Worm (Caenorhabditis elegans): Measurements from ENCODE around the gene ZK84.1.

The ZK84.1 gene

DNA sequence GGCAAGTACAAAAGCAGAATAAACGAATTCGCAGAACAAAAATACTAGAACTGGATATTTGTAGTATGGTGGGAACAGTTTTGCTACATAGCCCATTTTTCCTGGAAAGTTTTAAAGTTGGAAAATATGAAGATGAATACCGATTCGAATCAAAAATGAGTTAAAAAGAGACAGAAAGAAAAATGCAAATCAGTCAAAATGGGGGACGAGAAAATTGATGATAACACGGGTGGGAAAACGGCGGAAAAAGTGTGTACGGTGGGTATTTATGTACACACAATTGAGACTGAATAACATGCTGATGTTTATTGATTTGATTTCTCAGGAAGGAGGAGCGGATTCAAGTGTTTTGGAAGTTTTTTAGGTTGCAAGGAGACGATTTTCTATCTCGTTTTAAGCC is 4.4 kb downstream of the ZK84.1 start, which contains the start of gene R12C12.9:
Gene R12C12.9, minus strand, starts transcription at position 101 of the 400 bp plus-strand sequence.
- TF ChIP-seq gmeb-1 (tag; optimal IDR thresholded peaks at IDR 0.05): no peak
- TF ChIP-seq unc-39 (tag; optimal IDR thresholded peaks at IDR 0.05): no peak
- no peak for TF ChIP-seq R02D3.7 (tag; optimal IDR thresholded peaks at IDR 0.05)
- TF ChIP-seq nhr-11 (tag; optimal IDR thresholded peaks at IDR 0.05): no peak
- TF ChIP-seq F13H6.1 (tag; optimal IDR thresholded peaks at IDR 0.05): no peak
- TF ChIP-seq sem-4 (tag; optimal IDR thresholded peaks at IDR 0.05): no peak
- no peak for TF ChIP-seq alr-1 (tag; optimal IDR thresholded peaks at IDR 0.05)
- TF ChIP-seq crh-2 (tag; optimal IDR thresholded peaks at IDR 0.05): no peak
- no peak for TF ChIP-seq unc-55 (GFP tag; optimal IDR thresholded peaks at IDR 0.05)
- TF ChIP-seq elt-3 (tag; optimal IDR thresholded peaks at IDR 0.05): no peak
- TF ChIP-seq nhr-23 (tag; optimal IDR thresholded peaks at IDR 0.05): no peak
- no peak for TF ChIP-seq nhr-129 (tag; optimal IDR thresholded peaks at IDR 0.05)
- no peak for TF ChIP-seq C34F6.9 (tag; optimal IDR thresholded peaks at IDR 0.05)
- no peak for TF ChIP-seq nhr-10 (tag; optimal IDR thresholded peaks at IDR 0.05)
- no peak for TF ChIP-seq ZK546.5 (tag; optimal IDR thresholded peaks at IDR 0.05)
- TF ChIP-seq blmp-1 (tag; optimal IDR thresholded peaks at IDR 0.05; ENCODE audit: insufficient read depth): no peak

DNA sequence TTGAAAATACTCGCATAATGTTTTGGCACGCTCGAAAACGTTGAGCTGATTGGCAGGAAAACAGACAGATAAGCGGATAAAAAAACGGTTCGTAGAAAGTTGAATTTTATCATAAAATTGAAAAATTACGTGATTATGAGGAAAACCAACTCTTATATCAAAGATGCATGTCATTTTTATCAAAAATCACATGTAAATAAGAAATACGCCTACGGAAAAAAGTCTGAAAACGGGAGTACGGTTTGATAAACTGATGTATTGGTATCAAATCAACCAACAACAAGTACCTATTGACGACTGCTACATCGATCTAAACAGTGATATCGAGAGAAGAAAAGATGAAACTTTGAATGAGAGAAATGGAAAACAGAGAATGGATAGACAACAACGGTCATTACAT is 5.2 kb downstream of the ZK84.1 start:
- TF ChIP-seq nhr-129 (tag; optimal IDR thresholded peaks at IDR 0.05) (peak; percentile 7), crh-2 (tag; optimal IDR thresholded peaks at IDR 0.05) (peak; percentile 16), F13H6.1 (tag; optimal IDR thresholded peaks at IDR 0.05) (peak; percentile 3), unc-39 (tag; optimal IDR thresholded peaks at IDR 0.05) (no peak), fos-1 (tag; optimal IDR thresholded peaks at IDR 0.05) (peak; percentile 37)

ce11 chrII:6026646-6027045 is 6.2 kb downstream of the ZK84.1 start:
- TF ChIP-seq ztf-11 (tag; optimal IDR thresholded peaks at IDR 0.05) (no peak), F13H6.1 (tag; optimal IDR thresholded peaks at IDR 0.05) (peak; percentile 78), sma-9 (GFP tag; optimal IDR thresholded peaks at IDR 0.05) (peak; percentile 84), sma-9 (tag; optimal IDR thresholded peaks at IDR 0.05) (no peak), alr-1 (tag; optimal IDR thresholded peaks at IDR 0.05) (no peak), fos-1 (tag; optimal IDR thresholded peaks at IDR 0.05) (peak; percentile 99), blmp-1 (tag; optimal IDR thresholded peaks at IDR 0.05; ENCODE audit: insufficient read depth) (no peak), peb-1 (tag; optimal IDR thresholded peaks at IDR 0.05) (no peak), lin-11 (tag; optimal IDR thresholded peaks at IDR 0.05) (no peak), C34F6.9 (tag; optimal IDR thresholded peaks at IDR 0.05) (no peak), aly-2 (tag; optimal IDR thresholded peaks at IDR 0.05) (no peak), ama-1 (optimal IDR thresholded peaks at IDR 0.05) (no peak), egl-27 (tag; optimal IDR thresholded peaks at IDR 0.05) (peak; percentile 13), R02D3.7 (tag; optimal IDR thresholded peaks at IDR 0.05) (no peak), gmeb-1 (tag; optimal IDR thresholded peaks at IDR 0.05) (peak; percentile 74), sma-3 (GFP tag; optimal IDR thresholded peaks at IDR 0.05) (peak; percentile 61), dmd-4 (tag; optimal IDR thresholded peaks at IDR 0.05) (no peak), skn-1 (tag; optimal IDR thresholded peaks at IDR 0.05) (peak; percentile 89), nhr-12 (tag; optimal IDR thresholded peaks at IDR 0.05) (no peak), crh-2 (tag; optimal IDR thresholded peaks at IDR 0.05) (peak; percentile 86), lin-13 (GFP tag; optimal IDR thresholded peaks at IDR 0.05) (peak; percentile 28), lsy-2 (tag; optimal IDR thresholded peaks at IDR 0.05) (peak in 1 of 2 experiments; percentile 56)

DNA sequence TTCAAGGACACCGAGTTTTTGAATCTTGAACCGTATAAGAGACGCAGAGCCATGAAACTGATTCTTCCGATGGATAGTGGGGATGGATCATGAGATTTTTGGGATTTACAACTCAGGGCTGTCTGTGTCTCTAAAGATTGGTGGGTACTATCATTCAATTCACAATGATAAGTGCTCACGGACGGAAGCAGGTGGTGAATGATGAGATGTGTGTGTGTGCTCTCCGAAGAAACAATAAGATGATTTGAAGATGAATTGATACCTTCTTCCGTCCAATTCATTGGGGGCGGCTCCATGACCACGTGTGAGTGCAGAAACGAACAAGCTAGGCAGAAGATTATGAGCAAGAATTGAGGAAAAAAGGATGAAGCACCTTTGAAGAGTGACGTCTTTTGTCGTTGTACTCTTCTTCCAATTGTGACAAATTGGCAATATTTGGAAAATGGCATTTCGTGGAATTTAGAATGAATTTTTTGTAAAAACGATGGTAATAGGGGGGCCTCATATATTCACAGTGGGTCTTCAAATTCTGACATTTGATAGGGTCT is 8.2 kb downstream of the ZK84.1 start:
- TF ChIP-seq C34F6.9 (tag; optimal IDR thresholded peaks at IDR 0.05) (peak; percentile 27), nhr-129 (tag; optimal IDR thresholded peaks at IDR 0.05) (peak; percentile 80), mbf-1 (tag; optimal IDR thresholded peaks at IDR 0.05) (no peak), sma-9 (GFP tag; optimal IDR thresholded peaks at IDR 0.05) (peak; percentile 54), sma-9 (tag; optimal IDR thresholded peaks at IDR 0.05) (no peak), mab-5 (tag; optimal IDR thresholded peaks at IDR 0.05) (peak; percentile 6), F13H6.1 (tag; optimal IDR thresholded peaks at IDR 0.05) (peak; percentile 65), ztf-4 (tag; optimal IDR thresholded peaks at IDR 0.05) (no peak), lsy-2 (tag; optimal IDR thresholded peaks at IDR 0.05) (peak in 1 of 2 experiments; percentile 37)

- TF ChIP-seq ama-1 (optimal IDR thresholded peaks at IDR 0.05): no peak
- no peak for TF ChIP-seq elt-3 (tag; optimal IDR thresholded peaks at IDR 0.05)
- no peak for TF ChIP-seq peb-1 (tag; optimal IDR thresholded peaks at IDR 0.05)
- no peak for TF ChIP-seq lin-39 (tag; optimal IDR thresholded peaks at IDR 0.05)
- no peak for TF ChIP-seq nhr-11 (tag; optimal IDR thresholded peaks at IDR 0.05)
- TF ChIP-seq unc-39 (tag; optimal IDR thresholded peaks at IDR 0.05): no peak
- TF ChIP-seq nhr-10 (tag; optimal IDR thresholded peaks at IDR 0.05): no peak
- no peak for TF ChIP-seq nhr-21 (tag; optimal IDR thresholded peaks at IDR 0.05)
- TF ChIP-seq nhr-25 (tag; optimal IDR thresholded peaks at IDR 0.05): no peak
- no peak for TF ChIP-seq ceh-82 (tag; optimal IDR thresholded peaks at IDR 0.05)
- TF ChIP-seq ztf-1 (GFP tag; conservative IDR thresholded peaks at IDR 0.05): no peak
- TF ChIP-seq fos-1 (tag; optimal IDR thresholded peaks at IDR 0.05): no peak
- TF ChIP-seq nhr-129 (tag; optimal IDR thresholded peaks at IDR 0.05): no peak
- TF ChIP-seq alr-1 (tag; optimal IDR thresholded peaks at IDR 0.05): no peak
- no peak for TF ChIP-seq sem-4 (tag; optimal IDR thresholded peaks at IDR 0.05)
Measured at ce11 chrII:6031106-6031505, 10.7 kb downstream of the ZK84.1 start, which contains the start of gene frpr-16. Gene frpr-16, minus strand, starts transcription at chrII:6031206.
